Worm (Caenorhabditis elegans) whole organism, L1 larva: ENCODE results near the gene H02F09.2.

ENCODE experiments used
- ceh-88 ChIP-seq: fragments of 200-800 bp; sonication (Bioruptor generic); IDR thresholded peaks from 2 replicates; pipeline ENCODE4 v1.3.6; 2022; ENCODE audit warnings: missing genetic modification characterization, missing compliant biosample characterization
- elt-3 ChIP-seq, 6 experiments: fragments of 150-350 bp in 1 of 6; sonication (generic microtip); optimal IDR thresholded peaks; 2 replicates each; lab custom pipeline; 2017 to 2018; ENCODE audit warnings: missing biosample characterization in 6 of 6, missing genetic modification characterization in 6 of 6, inconsistent platforms in 1 of 6
- mab-9 ChIP-seq: fragments of 200-800 bp; sonication (Bioruptor generic); IDR thresholded peaks from 2 replicates; pipeline ENCODE4 v1.3.6; 2022; ENCODE audit warnings: missing genetic modification reagents, missing genetic modification characterization, missing compliant biosample characterization
- nhr-12 ChIP-seq: sonication (generic microtip); optimal IDR thresholded peaks from 2 replicates; lab custom pipeline; 2017; ENCODE audit warnings: missing biosample characterization, missing genetic modification characterization
- nhr-20 ChIP-seq: sonication (generic microtip); optimal IDR thresholded peaks from 2 replicates; lab custom pipeline; 2016; ENCODE audit warnings: mild to moderate bottlenecking, missing genetic modification characterization, missing compliant biosample characterization
- nhr-47 ChIP-seq: sonication (generic microtip); optimal IDR thresholded peaks from 2 replicates; lab custom pipeline; 2016; ENCODE audit warnings: mild to moderate bottlenecking, missing genetic modification characterization, moderate library complexity, missing compliant biosample characterization
- nhr-77 ChIP-seq: fragments of 150-350 bp; optimal IDR thresholded peaks from 2 replicates; lab custom pipeline; 2014; ENCODE audit warnings: missing biosample characterization, missing genetic modification characterization
- nhr-90 ChIP-seq: sonication (generic microtip); optimal IDR thresholded peaks from 2 replicates; lab custom pipeline; 2016; ENCODE audit warnings: mild to moderate bottlenecking, missing genetic modification characterization, missing compliant biosample characterization; ENCODE audit not compliant: poor library complexity
- pag-3 ChIP-seq: sonication (generic microtip); optimal IDR thresholded peaks from 2 replicates; lab custom pipeline; 2017; ENCODE audit warnings: missing genetic modification characterization, mild to moderate bottlenecking, missing compliant biosample characterization, antibody characterized with exemption, borderline replicate concordance; ENCODE audit not compliant: insufficient read depth
- zag-1 ChIP-seq: fragments of 150-350 bp; optimal IDR thresholded peaks from 2 replicates; lab custom pipeline; 2014; ENCODE audit warnings: missing biosample characterization, missing genetic modification characterization
- ztf-11 ChIP-seq, 2 experiments: sonication (generic microtip); optimal IDR thresholded peaks; 2 replicates each; lab custom pipeline; 2016 to 2017; ENCODE audit warnings: missing genetic modification characterization in 2 of 2, missing biosample characterization in 1 of 2, missing compliant biosample characterization in 1 of 2

DNA sequence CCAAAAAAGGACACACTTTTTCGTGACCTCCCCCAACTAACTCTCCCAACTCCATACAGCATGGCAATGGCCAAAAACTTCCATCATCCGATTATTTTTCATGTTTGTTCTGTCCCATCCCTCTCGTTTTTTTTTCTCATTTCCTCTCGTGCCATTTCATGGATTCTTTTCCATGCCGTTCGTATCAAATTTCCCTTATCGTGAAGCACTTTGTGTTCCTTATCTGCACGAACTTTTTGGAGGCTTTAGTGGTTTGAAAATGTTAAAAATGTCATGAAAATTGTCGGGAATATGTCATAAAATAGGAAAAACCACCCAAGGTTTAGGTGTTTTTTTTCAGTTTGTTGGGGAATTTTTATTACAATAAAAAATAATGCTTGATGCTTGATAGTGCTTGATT, 31.7 kb downstream of the H02F09.2 start:
- TF ChIP-seq nhr-47 (tag; lab: Kevin White, UChicago) (no peak), nhr-77 (no peak), ceh-88 (GFP tag; lab: Robert Waterston, UW) (no peak), nhr-20 (tag; lab: Kevin White, UChicago) (no peak), elt-3 (tag; optimal IDR thresholded peaks at IDR 0.05; lab: Kevin White, UChicago) (no peak), nhr-90 (tag; lab: Kevin White, UChicago) (no peak), ztf-11 (tag; optimal IDR thresholded peaks at IDR 0.05; lab: Kevin White, UChicago) (no peak), zag-1 (no peak), nhr-12 (tag; lab: Kevin White, UChicago) (no peak), pag-3 (tag; lab: Kevin White, UChicago) (no peak), mab-9 (GFP tag; lab: Robert Waterston, UW) (no peak)
